Worm (Caenorhabditis elegans): ENCODE data around the gene sqst-1.

The sqst-1 gene

DNA sequence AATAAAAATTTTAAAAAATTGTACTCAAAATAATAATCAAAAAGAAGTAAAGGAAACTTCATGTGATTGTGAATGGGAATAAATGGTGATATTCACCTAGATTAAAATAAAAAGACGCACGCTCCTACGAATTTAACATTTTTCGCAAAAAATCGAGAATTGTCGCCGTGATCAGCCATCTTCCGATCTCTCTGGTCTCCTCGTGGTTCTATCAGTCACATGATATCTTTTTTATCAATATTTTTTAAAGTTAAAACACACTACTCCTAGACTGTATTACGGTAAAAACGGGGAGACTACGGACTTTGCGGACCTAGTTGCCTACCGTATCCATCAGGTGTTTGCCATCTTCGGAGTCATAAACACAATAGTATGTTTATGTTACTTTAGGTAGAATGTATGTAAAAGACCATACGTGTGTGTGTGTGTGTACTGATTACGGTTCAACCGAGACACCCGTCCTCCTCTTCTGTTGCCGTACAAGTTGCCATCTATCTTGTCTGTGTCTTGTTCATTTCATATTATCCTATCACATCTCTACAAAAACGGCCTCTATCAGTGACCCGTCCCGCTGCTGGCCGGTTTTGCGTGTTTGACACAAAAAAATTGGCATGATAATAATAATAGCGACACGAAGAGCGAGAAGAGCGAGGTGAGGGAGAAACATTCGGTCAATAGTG is 12.6 kb downstream of the sqst-1 start, which contains the start of gene T12G3.2 (continued):
- TF ChIP-seq egl-27 (tag; optimal IDR thresholded peaks at IDR 0.05) (no peak), nhr-71 (tag; optimal IDR thresholded peaks at IDR 0.05) (peak; percentile 52), blmp-1 (tag; optimal IDR thresholded peaks at IDR 0.05) (peak; percentile 20), nhr-19 (GFP tag; conservative IDR thresholded peaks at IDR 0.05) (peak; percentile 5; the same call in 1 of the 2 replicates), fos-1 (tag; optimal IDR thresholded peaks at IDR 0.05) (no peak), C04F5.9 (tag; optimal IDR thresholded peaks at IDR 0.05) (no peak), nhr-47 (tag; optimal IDR thresholded peaks at IDR 0.05) (no peak), pqm-1 (tag; optimal IDR thresholded peaks at IDR 0.05) (no peak), nhr-90 (tag; optimal IDR thresholded peaks at IDR 0.05; ENCODE audit: poor library complexity) (peak; percentile 33), ets-5 (GFP tag; IDR thresholded peaks at IDR 0.05) (no peak), isw-1 (GFP tag; IDR thresholded peaks at IDR 0.05) (no peak), aha-1 (tag; optimal IDR thresholded peaks at IDR 0.05) (no peak), C16A3.4 (tag; optimal IDR thresholded peaks at IDR 0.05) (no peak)

DNA sequence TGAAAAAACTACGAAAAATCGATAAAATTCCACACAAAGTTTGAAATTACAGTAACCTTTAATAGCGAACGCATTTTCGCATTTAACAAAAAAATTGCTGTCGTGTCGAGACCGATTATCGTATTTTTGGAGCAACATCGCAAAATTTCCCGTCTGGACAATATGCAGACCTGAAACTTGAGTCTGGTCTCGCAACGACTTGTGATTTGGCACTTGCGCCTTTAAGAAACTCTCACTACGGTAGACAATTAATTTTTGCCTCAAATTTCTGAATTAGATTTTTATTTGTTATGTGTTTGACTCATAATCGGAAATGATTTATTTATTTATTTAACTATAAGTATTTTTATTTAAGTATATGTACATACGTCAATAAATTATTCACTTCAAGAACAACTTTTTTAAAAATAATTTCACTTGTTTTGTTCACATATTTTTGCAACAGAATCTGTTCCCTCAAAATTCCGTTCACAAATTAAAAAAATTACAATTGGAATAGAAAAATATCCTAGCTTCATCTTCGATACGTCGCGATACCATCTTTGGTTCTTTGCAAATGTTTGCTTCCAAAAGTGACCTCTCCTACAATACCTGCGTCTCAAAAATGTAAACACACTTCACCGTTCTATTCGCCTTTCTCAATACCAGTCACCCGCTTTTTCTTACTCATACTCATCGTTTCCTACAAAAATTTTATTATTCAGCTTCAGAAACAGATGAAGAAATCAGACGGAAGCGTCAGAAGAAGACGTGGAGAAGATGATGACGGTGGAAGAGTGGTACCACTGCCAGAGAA is 13.7 kb downstream of the sqst-1 start, which contains the start of gene T12G3.4:
T12G3.4 (plus strand) TSS at position 705 of the 796 bp plus-strand sequence.
- TF ChIP-seq sox-4 (tag; optimal IDR thresholded peaks at IDR 0.05) (no peak), ces-1 (GFP tag; optimal IDR thresholded peaks at IDR 0.05) (no peak), swsn-7 (tag; optimal IDR thresholded peaks at IDR 0.05) (no peak), dpl-1 (GFP tag; optimal IDR thresholded peaks at IDR 0.05) (no peak), nhr-71 (tag; optimal IDR thresholded peaks at IDR 0.05) (no peak), ets-5 (GFP tag; IDR thresholded peaks at IDR 0.05) (no peak), skn-1 (tag; optimal IDR thresholded peaks at IDR 0.05) (no peak)

DNA sequence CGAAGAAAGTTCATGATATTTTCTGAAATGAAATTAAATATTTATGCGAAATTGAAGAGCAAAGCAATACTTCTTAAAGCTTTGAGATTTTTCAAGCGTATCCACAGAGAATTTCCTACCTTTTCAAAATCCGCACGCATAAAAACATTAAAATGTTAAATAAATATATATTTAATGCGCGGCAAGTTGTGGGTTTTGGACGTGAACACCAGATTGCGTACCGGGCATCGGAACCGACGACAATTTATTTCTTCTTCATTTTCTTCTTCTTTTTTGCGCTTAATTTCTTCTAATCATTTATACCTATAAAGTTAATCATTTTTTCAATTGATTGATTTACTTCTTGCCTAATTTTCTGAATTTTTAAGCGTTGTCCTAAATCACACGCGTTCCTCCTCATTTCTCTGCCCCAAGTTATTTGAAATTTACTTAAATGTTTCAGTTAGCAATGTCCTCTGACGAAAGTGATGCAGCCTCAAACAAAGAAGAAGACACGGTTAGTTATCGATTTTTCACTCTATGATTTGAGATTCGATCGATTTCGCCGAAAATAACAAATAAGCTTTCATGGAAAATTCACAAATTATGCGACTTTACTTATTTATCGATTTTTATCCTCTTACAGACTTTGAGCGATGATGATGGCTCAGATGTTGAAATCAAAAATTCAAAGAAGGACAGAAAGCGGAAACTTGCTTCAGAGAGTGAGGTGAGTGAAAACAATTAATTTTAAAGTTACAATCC is 17.1 kb downstream of the sqst-1 start, which contains the start of the genes bre-5 and spt-5:
bre-5 (minus strand) TSS at position 167 of the 744 bp plus-strand sequence.
spt-5 (plus strand) TSS at position 443 of the 744 bp plus-strand sequence.
- TF ChIP-seq nhr-84 (tag; optimal IDR thresholded peaks at IDR 0.05) (no peak), lsy-2 (tag; optimal IDR thresholded peaks at IDR 0.05) (peak; percentile 49 to 62), jun-1 (tag; optimal IDR thresholded peaks at IDR 0.05) (no peak), mef-2 (tag; optimal IDR thresholded peaks at IDR 0.05) (no peak), snu-23 (GFP tag; optimal IDR thresholded peaks at IDR 0.05) (peak; percentile 41), nhr-20 (tag; optimal IDR thresholded peaks at IDR 0.05) (peak; percentile 34), nhr-47 (tag; optimal IDR thresholded peaks at IDR 0.05) (peak; percentile 52), lin-35 (GFP tag; optimal IDR thresholded peaks at IDR 0.05) (peak; percentile 29 to 38), F16B12.6 (tag; optimal IDR thresholded peaks at IDR 0.05) (peak; percentile 85), aha-1 (tag; optimal IDR thresholded peaks at IDR 0.05) (no peak), ama-1 (optimal IDR thresholded peaks at IDR 0.05) (no peak), egl-13 (tag; optimal IDR thresholded peaks at IDR 0.05) (no peak), rnt-1 (tag; optimal IDR thresholded peaks at IDR 0.05) (peak; percentile 5), swsn-7 (tag; optimal IDR thresholded peaks at IDR 0.05) (peak; percentile 25), xbp-1 (tag; optimal IDR thresholded peaks at IDR 0.05) (peak; percentile 16), efl-1 (optimal IDR thresholded peaks at IDR 0.05) (peak; percentile 24 to 47), efl-1 (GFP tag; optimal IDR thresholded peaks at IDR 0.05 in 1 of 2) (peak; percentile 50 to 72), nhr-77 (tag; optimal IDR thresholded peaks at IDR 0.05) (no peak), unc-130 (tag; optimal IDR thresholded peaks at IDR 0.05) (peak; percentile 61), nhr-85 (tag) (peak; percentile 45), nhr-19 (GFP tag; conservative IDR thresholded peaks at IDR 0.05) (0 out of 2 replicates have a peak, but pooled peaks have one; percentile 12), nhr-71 (tag; optimal IDR thresholded peaks at IDR 0.05) (peak; percentile 48), ceh-82 (tag; optimal IDR thresholded peaks at IDR 0.05) (peak in 1 of 3 experiments; percentile 1), lir-3 (tag; optimal IDR thresholded peaks at IDR 0.05; ENCODE audit: poor library complexity) (no peak), dpl-1 (GFP tag; optimal IDR thresholded peaks at IDR 0.05) (peak; percentile 5 to 40 (median 35))
